Fruit fly (Drosophila melanogaster) whole organism, wandering third instar larva: Measurements from ENCODE around the gene CG32988.

ENCODE experiments used
- CG32264 ChIP-seq: fragments of 200-800 bp; sonication (Bioruptor generic); optimal IDR thresholded peaks from 2 replicates; lab custom pipeline; 2016; ENCODE audit warnings: missing biosample characterization, missing genetic modification characterization
- CG9705 ChIP-seq: fragments of 200-800 bp; sonication (Bioruptor generic); optimal IDR thresholded peaks from 2 replicates; lab custom pipeline; 2018; ENCODE audit warnings: missing biosample characterization, mild to moderate bottlenecking, missing genetic modification characterization
- CrebA ChIP-seq: fragments of 200-800 bp; sonication (Bioruptor generic); optimal IDR thresholded peaks from 2 replicates; lab custom pipeline; 2016; ENCODE audit warnings: missing biosample characterization, mild to moderate bottlenecking, missing genetic modification characterization, borderline replicate concordance
- Dfd ChIP-seq: fragments of >200 bp; optimal IDR thresholded peaks from 2 replicates; lab custom pipeline; 2017; ENCODE audit warnings: missing biosample characterization, missing genetic modification characterization
- Dif ChIP-seq: fragments of 200-275, 200-300 bp; sonication (Bioruptor generic); optimal IDR thresholded peaks from 2 replicates; lab custom pipeline; 2018; ENCODE audit warnings: missing biosample characterization, missing genetic modification characterization; ENCODE audit not compliant: partially characterized antibody
- HLH106 ChIP-seq: fragments of 200-800 bp; optimal IDR thresholded peaks from 3 replicates; lab custom pipeline; 2019; ENCODE audit warnings: missing biosample characterization, mild to moderate bottlenecking, missing genetic modification characterization, moderate library complexity
- Hnf4 ChIP-seq: fragments of 200-800 bp; sonication (Bioruptor generic); optimal IDR thresholded peaks from 2 replicates; lab custom pipeline; 2016; ENCODE audit warnings: missing biosample characterization, mild to moderate bottlenecking, missing genetic modification characterization
- Hr83 ChIP-seq: fragments of 200-300 bp; sonication (Bioruptor generic); optimal IDR thresholded peaks from 2 replicates; lab custom pipeline; 2016; ENCODE audit warnings: missing biosample characterization, mild to moderate bottlenecking, missing genetic modification characterization, moderate library complexity; ENCODE audit not compliant: poor library complexity, severe bottlenecking
- Jra ChIP-seq: sonication (Bioruptor generic); optimal IDR thresholded peaks from 2 replicates; lab custom pipeline; 2016; ENCODE audit warnings: missing biosample characterization, missing genetic modification characterization
- Mio ChIP-seq: sonication (Bioruptor generic); optimal IDR thresholded peaks from 2 replicates; lab custom pipeline; 2016; ENCODE audit warnings: missing biosample characterization, missing genetic modification characterization
- Myc ChIP-seq: fragments of >200 bp; optimal IDR thresholded peaks from 2 replicates; lab custom pipeline; 2017
- N ChIP-seq: fragments of >200 bp; optimal IDR thresholded peaks from 2 replicates; lab custom pipeline; 2018; ENCODE audit warnings: missing biosample characterization, missing external identifiers, missing genetic modification characterization
- OdsH ChIP-seq: fragments of 200-800 bp; sonication (Bioruptor generic); optimal IDR thresholded peaks from 2 replicates; lab custom pipeline; 2016; ENCODE audit warnings: missing biosample characterization, mild to moderate bottlenecking, missing genetic modification characterization
- Rel ChIP-seq, 2 experiments: fragments of 200-800 bp; sonication (Bioruptor generic) in 1 of 2; optimal IDR thresholded peaks; 2 replicates in 1 of 2; 3 replicates in 1 of 2; lab custom pipeline; 2016 to 2019; ENCODE audit warnings: mild to moderate bottlenecking in 2 of 2, missing biosample characterization in 2 of 2, missing genetic modification characterization in 2 of 2, moderate library complexity in 1 of 2
- Sp1 ChIP-seq: fragments of 200-800 bp; sonication (Bioruptor generic); optimal IDR thresholded peaks from 3 replicates; lab custom pipeline; 2019; ENCODE audit warnings: missing biosample characterization, mild to moderate bottlenecking, missing genetic modification characterization, moderate library complexity
- Vsx2 ChIP-seq: fragments of 200-300, 225-300 bp; sonication (Bioruptor generic); optimal IDR thresholded peaks from 2 replicates; lab custom pipeline; 2018; ENCODE audit warnings: missing biosample characterization, missing genetic modification characterization; ENCODE audit not compliant: partially characterized antibody
- br ChIP-seq: fragments of 200-800 bp; sonication (Bioruptor generic); optimal IDR thresholded peaks from 2 replicates; lab custom pipeline; 2016; ENCODE audit warnings: missing biosample characterization, missing genetic modification characterization
- brk ChIP-seq: fragments of 200-800 bp; sonication (Bioruptor generic); optimal IDR thresholded peaks from 2 replicates; lab custom pipeline; 2016; ENCODE audit warnings: missing biosample characterization, mild to moderate bottlenecking, missing genetic modification characterization
- dl ChIP-seq, 2 experiments: fragments of 175-275, 200-275 bp in 1 of 2; fragments of 200-275 bp in 1 of 2; sonication (Bioruptor generic); optimal IDR thresholded peaks; lab custom pipeline; 2018; ENCODE audit warnings: mild to moderate bottlenecking in 2 of 2, missing biosample characterization in 2 of 2, missing genetic modification characterization in 2 of 2, moderate library complexity in 2 of 2; ENCODE audit not compliant: partially characterized antibody in 2 of 2, insufficient read depth in 1 of 2
- dmrt93B ChIP-seq: fragments of 200-800 bp; sonication (Bioruptor generic); optimal IDR thresholded peaks from 2 replicates; lab custom pipeline; 2018; ENCODE audit warnings: missing biosample characterization, mild to moderate bottlenecking, missing genetic modification characterization
- dsf ChIP-seq: sonication (Bioruptor generic); optimal IDR thresholded peaks from 2 replicates; lab custom pipeline; 2016; ENCODE audit warnings: missing biosample characterization, missing genetic modification characterization, borderline replicate concordance
- ey ChIP-seq: fragments of 200-800 bp; sonication (Bioruptor generic); optimal IDR thresholded peaks from 2 replicates; lab custom pipeline; 2016; ENCODE audit warnings: missing biosample characterization, missing genetic modification characterization
- foxo ChIP-seq, 2 experiments: fragments of 200-800 bp; sonication (Bioruptor generic); optimal IDR thresholded peaks; 2 replicates in 1 of 2; 3 replicates in 1 of 2; lab custom pipeline; 2016 to 2017; ENCODE audit warnings: missing biosample characterization in 2 of 2, missing genetic modification characterization in 2 of 2
- h ChIP-seq: fragments of 200-800 bp; sonication (Bioruptor generic); optimal IDR thresholded peaks from 3 replicates; lab custom pipeline; 2016; ENCODE audit warnings: missing biosample characterization, mild to moderate bottlenecking, missing genetic modification characterization
- jim ChIP-seq: fragments of 175-275, 200-325 bp; sonication (Bioruptor generic); optimal IDR thresholded peaks from 2 replicates; lab custom pipeline; 2016; ENCODE audit warnings: missing biosample characterization, mild to moderate bottlenecking, missing genetic modification characterization
- lola ChIP-seq: fragments of >200 bp; optimal IDR thresholded peaks from 2 replicates; lab custom pipeline; 2017; ENCODE audit warnings: missing biosample characterization, missing genetic modification characterization
- pan ChIP-seq: fragments of >200 bp; optimal IDR thresholded peaks from 2 replicates; lab custom pipeline; 2017
- psq ChIP-seq: fragments of 200-800 bp; sonication (Bioruptor generic); optimal IDR thresholded peaks from 3 replicates; lab custom pipeline; 2017; ENCODE audit warnings: missing biosample characterization, mild to moderate bottlenecking, missing genetic modification characterization, moderate library complexity
- rgr ChIP-seq: fragments of 200-800 bp; sonication (Bioruptor generic); optimal IDR thresholded peaks from 3 replicates; lab custom pipeline; 2016; ENCODE audit warnings: missing biosample characterization, mild to moderate bottlenecking, missing genetic modification characterization
- sv ChIP-seq: fragments of 200-800 bp; sonication (Bioruptor generic); optimal IDR thresholded peaks from 3 replicates; lab custom pipeline; 2016; ENCODE audit warnings: missing biosample characterization, missing genetic modification characterization
- tai ChIP-seq: sonication (Bioruptor generic); optimal IDR thresholded peaks from 2 replicates; lab custom pipeline; 2016; ENCODE audit warnings: missing biosample characterization, missing genetic modification characterization
- usp ChIP-seq: fragments of >200 bp; optimal IDR thresholded peaks from 2 replicates; lab custom pipeline; 2017; ENCODE audit warnings: missing biosample characterization, missing genetic modification characterization
- woc ChIP-seq: sonication (Bioruptor generic); optimal IDR thresholded peaks from 2 replicates; lab custom pipeline; 2016; ENCODE audit warnings: missing biosample characterization, mild to moderate bottlenecking, missing genetic modification characterization

CG32988 gene

dm6 chr2L:8866467-8866866 lies 1.8 kb downstream of the CG32988 start, which contains the start of gene CG9483:
Gene CG9483 (plus strand): TSS chr2L:8866767.
- TF ChIP-seq sv: no peak
- TF ChIP-seq dl (GFP tag; optimal IDR thresholded peaks at IDR 0.05; lab: Kevin White, UChicago; ENCODE audit: insufficient read depth in 1 of 2, partially characterized antibody in 2 of 2): no peak
- no peak for TF ChIP-seq brk (GFP tag; lab: Kevin White, UChicago)

dm6 chr2L:8871677-8872076 lies 7.0 kb downstream of the CG32988 start:
- no peak for TF ChIP-seq brk (GFP tag; lab: Kevin White, UChicago)
- no peak for TF ChIP-seq dmrt93B (GFP tag; lab: Kevin White, UChicago)
- no peak for TF ChIP-seq ey (GFP tag; lab: Kevin White, UChicago)
- no peak for TF ChIP-seq tai (GFP tag; lab: Kevin White, UChicago)
- TF ChIP-seq Hnf4 (GFP tag; lab: Kevin White, UChicago): no peak

DNA sequence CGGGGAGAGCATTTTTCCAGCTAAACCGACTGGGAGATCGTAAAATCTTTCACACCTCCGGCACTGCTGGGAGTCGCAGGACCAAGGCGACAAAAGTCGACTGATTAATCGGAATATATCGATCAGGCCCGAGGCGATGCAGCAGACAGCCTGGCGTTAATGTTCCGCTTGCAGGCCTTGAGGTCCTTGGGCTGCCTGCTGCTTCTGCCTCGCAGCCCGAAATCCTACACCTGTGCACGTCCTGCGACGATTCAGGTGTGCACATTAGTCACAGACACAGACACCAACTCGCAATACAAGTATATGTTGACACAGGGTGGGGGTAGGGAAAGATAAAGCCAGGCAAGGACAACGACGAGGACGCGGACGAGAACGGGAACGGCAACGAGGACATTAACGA lies 11.2 kb downstream of the CG32988 start:
- no peak for TF ChIP-seq h
- no peak for TF ChIP-seq Dif (GFP tag; lab: Kevin White, UChicago)
- no peak for TF ChIP-seq jim (GFP tag; lab: Kevin White, UChicago)
- TF ChIP-seq brk (GFP tag; lab: Kevin White, UChicago): no peak
- no peak for TF ChIP-seq rgr (GFP tag; lab: Kevin White, UChicago)
- no peak for TF ChIP-seq Mio (GFP tag; lab: Kevin White, UChicago)
- TF ChIP-seq CrebA: no peak
- no peak for TF ChIP-seq CG32264
- no peak for TF ChIP-seq HLH106
- TF ChIP-seq br (GFP tag; lab: Kevin White, UChicago): no peak
- no peak for TF ChIP-seq lola
- no peak for TF ChIP-seq pan (lab: Kevin White, UChicago)
- TF ChIP-seq Hr83 (GFP tag; lab: Kevin White, UChicago): no peak
- TF ChIP-seq, all 38 proteins: peak for 0

dm6 chr2L:8879241-8879931 lies 14.7 kb downstream of the CG32988 start:
- TF ChIP-seq HLH106 (no peak), brk (GFP tag; lab: Kevin White, UChicago) (no peak), dsf (no peak), br (GFP tag; lab: Kevin White, UChicago) (no peak), CG9705 (GFP tag; lab: Kevin White, UChicago) (no peak), Mio (GFP tag; lab: Kevin White, UChicago) (no peak), dl (GFP tag; optimal IDR thresholded peaks at IDR 0.05; lab: Kevin White, UChicago; ENCODE audit: insufficient read depth in 1 of 2, partially characterized antibody in 2 of 2) (no peak), woc (GFP tag; lab: Kevin White, UChicago) (no peak), Rel (GFP tag; optimal IDR thresholded peaks at IDR 0.05; lab: Kevin White, UChicago) (no peak), Rel (tag; optimal IDR thresholded peaks at IDR 0.05; lab: Kevin White, UChicago) (no peak), jim (GFP tag; lab: Kevin White, UChicago) (no peak), foxo (GFP tag; optimal IDR thresholded peaks at IDR 0.05; lab: Kevin White, UChicago) (no peak), Hr83 (GFP tag; lab: Kevin White, UChicago) (no peak)

dm6 chr2L:8881095-8881494 lies 16.4 kb downstream of the CG32988 start:
- TF ChIP-seq Vsx2 (GFP tag; lab: Kevin White, UChicago) (no peak), Myc (lab: Kevin White, UChicago) (no peak), Jra (GFP tag; lab: Kevin White, UChicago) (no peak), Hr83 (GFP tag; lab: Kevin White, UChicago) (no peak), Dfd (GFP tag; lab: Kevin White, UChicago) (no peak), jim (GFP tag; lab: Kevin White, UChicago) (no peak), dmrt93B (GFP tag; lab: Kevin White, UChicago) (no peak), psq (GFP tag; lab: Kevin White, UChicago) (no peak), N (GFP tag; lab: Kevin White, UChicago) (no peak), OdsH (GFP tag; lab: Kevin White, UChicago) (no peak), Sp1 (GFP tag; lab: Kevin White, UChicago) (no peak), usp (GFP tag; lab: Kevin White, UChicago) (no peak), HLH106 (no peak), h (no peak)
